Worm (Caenorhabditis elegans): ENCODE measurements around the gene mrpl-46.

DNA sequence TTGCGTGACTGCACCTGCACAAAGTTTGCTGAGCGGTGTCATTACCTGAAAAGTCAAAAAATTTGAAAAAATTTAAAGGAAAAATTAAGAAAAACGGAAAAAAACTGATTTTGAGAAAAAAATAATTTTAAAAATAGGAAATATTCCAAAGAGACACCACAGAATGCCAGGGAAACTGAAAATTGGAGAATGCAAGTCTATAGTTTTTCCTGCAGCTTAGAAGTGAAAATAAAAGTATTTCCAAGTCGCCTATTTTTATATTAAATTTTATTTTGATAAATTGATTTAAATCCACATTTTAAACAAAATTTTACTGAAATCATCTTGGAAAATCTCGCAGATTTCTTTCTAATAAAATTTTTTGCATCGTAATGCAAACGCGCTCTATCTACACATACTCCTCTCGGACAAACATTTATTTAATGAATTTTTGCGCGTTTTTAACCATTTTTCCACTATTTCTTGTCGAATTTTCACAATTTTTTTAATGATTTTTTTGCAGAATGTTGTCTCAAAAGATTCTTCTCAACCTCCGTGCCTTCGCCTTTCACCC, 4.0 kb upstream of the mrpl-46 start, which contains the start of the genes F56B3.11 and ech-5:
- TF ChIP-seq F13H6.1 (tag; optimal IDR thresholded peaks at IDR 0.05), result peak; percentile 68
- TF ChIP-seq ceh-18 (tag; optimal IDR thresholded peaks at IDR 0.05), result peak; percentile 13
- TF ChIP-seq fkh-10 (GFP tag; optimal IDR thresholded peaks at IDR 0.05), result no peak
- no peak for TF ChIP-seq ama-1 (optimal IDR thresholded peaks at IDR 0.05)
- no peak for TF ChIP-seq dmd-4 (tag; optimal IDR thresholded peaks at IDR 0.05; ENCODE audit: borderline replicate concordance)
- TF ChIP-seq C08G9.2 (tag; optimal IDR thresholded peaks at IDR 0.05), result peak; percentile 85
- no peak for TF ChIP-seq ceh-45 (GFP tag; IDR thresholded peaks at IDR 0.05)
- peak; percentile 78 for TF ChIP-seq ceh-19 (GFP tag; optimal IDR thresholded peaks at IDR 0.05)
- peak; percentile 76 for TF ChIP-seq pqm-1 (tag; optimal IDR thresholded peaks at IDR 0.05)
- peak; percentile 93 for TF ChIP-seq ref-2 (tag; optimal IDR thresholded peaks at IDR 0.05)
- TF ChIP-seq elt-2 (tag; optimal IDR thresholded peaks at IDR 0.05), result peak; percentile 91

Data from whole organism, late embryonic.